Worm (Caenorhabditis elegans): ENCODE results near the gene abu-2.
A peak's percentile ranks its signal among the peaks of the same experiment; 100 is the strongest.

abu-2 gene

DNA sequence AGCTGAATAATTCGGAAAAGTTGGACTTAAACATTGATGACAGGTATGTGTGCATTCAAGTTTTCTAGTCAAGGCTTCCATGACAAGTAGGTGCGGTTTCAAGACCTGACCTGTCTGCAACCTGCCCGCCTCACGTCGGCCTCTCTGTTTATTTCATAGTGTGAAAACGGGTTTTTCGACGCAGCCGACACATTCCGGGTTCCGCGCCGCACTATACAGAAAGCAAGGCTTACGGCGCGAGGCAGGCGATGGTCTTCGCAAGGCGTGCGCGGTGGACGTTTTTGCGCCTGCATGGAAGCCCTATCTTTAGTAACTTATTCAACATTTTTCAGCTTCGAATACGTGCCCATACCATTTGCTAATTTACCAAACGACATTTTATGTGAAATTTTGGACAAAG lies 38.0 kb downstream of the abu-2 start:
- TF ChIP-seq fkh-2 (tag; optimal IDR thresholded peaks at IDR 0.05) (no peak), daf-12 (tag; optimal IDR thresholded peaks at IDR 0.05) (no peak), unc-62 (GFP tag; optimal IDR thresholded peaks at IDR 0.05) (no peak), nhr-77 (tag; optimal IDR thresholded peaks at IDR 0.05) (no peak), nfya-1 (tag; optimal IDR thresholded peaks at IDR 0.05; ENCODE audit: insufficient read depth) (no peak), nhr-67 (tag; optimal IDR thresholded peaks at IDR 0.05) (no peak), pha-4 (tag; optimal IDR thresholded peaks at IDR 0.05) (no peak), ama-1 (optimal IDR thresholded peaks at IDR 0.05) (no peak), nhr-43 (tag; optimal IDR thresholded peaks at IDR 0.05; ENCODE audit: poor library complexity, severe bottlenecking) (no peak), nhr-23 (tag; optimal IDR thresholded peaks at IDR 0.05) (no peak), elt-2 (tag; optimal IDR thresholded peaks at IDR 0.05) (no peak)

- peak; percentile 77 for TF ChIP-seq pqm-1 (tag; optimal IDR thresholded peaks at IDR 0.05)
- peak; percentile 67 for TF ChIP-seq elt-2 (tag; optimal IDR thresholded peaks at IDR 0.05)
- TF ChIP-seq unc-39 (tag; optimal IDR thresholded peaks at IDR 0.05): no peak
- TF ChIP-seq pha-4 (tag; optimal IDR thresholded peaks at IDR 0.05): peak; percentile 41
Observed at ce11 chrX:1371688-1372087, 38.8 kb downstream of the abu-2 start, which contains the start of gene fbxa-190. TSS of gene fbxa-190 (plus strand) at chrX:1372012.

DNA sequence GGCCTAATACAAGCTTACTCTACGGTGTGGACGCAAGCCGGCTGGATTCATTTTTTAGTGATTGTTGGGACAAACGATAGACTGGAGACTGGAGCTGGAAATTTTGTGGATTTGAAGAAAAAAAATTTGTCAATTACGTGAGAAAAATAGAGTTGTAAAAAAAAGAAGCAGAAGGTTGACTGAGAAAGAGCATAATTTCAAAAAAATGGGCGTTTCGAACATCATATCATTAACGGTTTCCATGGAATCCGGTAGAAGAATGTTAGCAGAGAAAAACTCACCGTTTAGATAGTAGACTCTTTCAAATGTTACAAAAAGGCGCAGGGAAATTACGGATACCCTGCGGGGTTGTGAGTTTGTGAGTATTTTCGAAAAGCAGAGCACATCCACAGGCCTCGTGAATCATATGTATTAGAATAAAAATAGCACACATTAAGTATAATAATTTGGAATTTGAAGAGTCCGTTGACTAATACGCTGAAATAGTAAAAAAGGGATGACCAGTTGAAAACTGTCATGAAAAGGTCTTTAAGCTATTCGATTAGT lies 39.6 kb downstream of the abu-2 start, which contains the start of gene F56C3.7:
Gene F56C3.7 (minus strand): TSS at position 51 of the 546 bp plus-strand sequence.
- TF ChIP-seq nhr-12 (tag; optimal IDR thresholded peaks at IDR 0.05) (no peak), unc-62 (GFP tag; optimal IDR thresholded peaks at IDR 0.05) (no peak), unc-39 (tag; optimal IDR thresholded peaks at IDR 0.05) (no peak), tbx-2 (tag; optimal IDR thresholded peaks at IDR 0.05) (peak; percentile 2), ceh-82 (tag; optimal IDR thresholded peaks at IDR 0.05) (no peak), nhr-25 (tag; optimal IDR thresholded peaks at IDR 0.05) (no peak), lin-39 (tag; optimal IDR thresholded peaks at IDR 0.05) (no peak), egl-27 (tag; optimal IDR thresholded peaks at IDR 0.05) (no peak), ceh-28 (tag; optimal IDR thresholded peaks at IDR 0.05) (peak; percentile 10), mdl-1 (tag; optimal IDR thresholded peaks at IDR 0.05) (no peak), elt-2 (tag; optimal IDR thresholded peaks at IDR 0.05) (peak; percentile 9)

DNA sequence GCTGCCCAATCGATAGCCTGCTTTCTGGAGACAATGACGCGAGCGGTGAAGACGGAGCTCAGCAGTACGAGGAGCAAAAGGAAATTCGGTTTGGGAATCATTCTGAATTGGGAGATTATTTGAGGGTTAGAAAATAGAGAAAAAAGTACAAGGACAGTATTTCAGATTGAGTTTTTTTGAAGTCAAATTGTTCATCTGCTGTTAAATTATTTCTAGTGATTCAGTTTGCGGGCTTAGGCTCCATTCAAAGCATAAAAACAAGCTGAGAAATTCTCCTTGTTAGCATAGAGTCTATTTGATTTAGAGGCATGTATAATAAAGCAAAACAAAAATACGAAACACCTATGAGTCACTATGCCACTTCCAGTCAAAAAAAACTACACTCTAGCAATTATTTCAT lies 43.0 kb downstream of the abu-2 start, which contains the start of gene dgn-2:
Gene dgn-2 (minus strand): TSS at position 101 of the 400 bp plus-strand sequence.
- TF ChIP-seq nhr-237 (tag; optimal IDR thresholded peaks at IDR 0.05) (no peak), ceh-82 (tag; optimal IDR thresholded peaks at IDR 0.05) (no peak), lin-15B (tag; optimal IDR thresholded peaks at IDR 0.05) (no peak), fkh-2 (tag; optimal IDR thresholded peaks at IDR 0.05) (no peak), nhr-25 (tag; optimal IDR thresholded peaks at IDR 0.05) (no peak), pqm-1 (tag; optimal IDR thresholded peaks at IDR 0.05) (no peak), ztf-11 (tag; optimal IDR thresholded peaks at IDR 0.05) (no peak), pha-4 (tag; optimal IDR thresholded peaks at IDR 0.05) (no peak), unc-62 (GFP tag; optimal IDR thresholded peaks at IDR 0.05) (no peak), nhr-11 (tag; optimal IDR thresholded peaks at IDR 0.05) (no peak), ceh-9 (tag; optimal IDR thresholded peaks at IDR 0.05) (no peak)

DNA sequence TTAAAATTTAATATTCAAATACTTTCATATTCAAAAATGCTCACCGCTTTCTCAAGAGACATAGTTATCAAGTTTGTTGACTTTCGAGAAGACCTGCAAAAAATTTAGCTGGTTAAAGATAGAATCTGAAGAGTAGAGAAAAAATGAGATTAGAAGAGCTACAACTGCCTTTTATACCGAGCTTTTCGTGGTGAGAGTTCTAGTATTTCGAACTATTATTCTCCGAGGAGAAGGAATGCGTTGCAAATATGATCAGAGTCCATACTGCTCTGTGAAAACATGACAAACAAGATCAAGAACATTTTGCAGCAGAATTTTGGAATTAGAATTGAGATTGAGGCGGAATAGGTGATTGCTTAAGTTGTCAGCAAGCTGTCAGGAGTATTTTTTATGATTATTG lies 49.8 kb downstream of the abu-2 start, which contains the start of gene F56C3.4:
Gene F56C3.4 (minus strand): TSS at position 101 of the 400 bp plus-strand sequence.
- TF ChIP-seq nhr-76 (tag; optimal IDR thresholded peaks at IDR 0.05) (no peak), ceh-82 (tag; optimal IDR thresholded peaks at IDR 0.05) (no peak), R02D3.7 (tag; optimal IDR thresholded peaks at IDR 0.05) (no peak), ZK546.5 (tag; optimal IDR thresholded peaks at IDR 0.05) (no peak), nhr-67 (tag; optimal IDR thresholded peaks at IDR 0.05) (no peak), eor-1 (tag; optimal IDR thresholded peaks at IDR 0.05) (no peak), daf-12 (tag; optimal IDR thresholded peaks at IDR 0.05) (no peak)
